In genomic region chr3L:14801854-14802616, dm6 we compare ENCODE assay signal across 3 fruit fly cellular contexts.
TF ChIP-seq lines count a peak whose summit lies in the region.

Gene NHP2, minus strand, starts transcription at chr3L:14802168.

TF ChIP-seq in whole organism, adult, 20 proteins besides CTCF, POLR2A, EP300 and RAD21 (continued from another document):
- TF ChIP-seq CG11617 (GFP tag; optimal IDR thresholded peaks at IDR 0.05; lab: Kevin White, UChicago) (peak; percentile 72), kay (GFP tag; lab: Kevin White, UChicago; ENCODE audit: borderline replicate concordance) (no peak)

TF ChIP-seq in whole organism, embryonic, 481 proteins besides CTCF, POLR2A, EP300 and RAD21 (continued from another document and continues in another):
- TF ChIP-seq CG8478 (optimal IDR thresholded peaks at IDR 0.05; lab: Kevin White, UChicago) (no peak), Rfx (GFP tag; IDR thresholded peaks at IDR 0.05; lab: Robert Waterston, UW) (peak; percentile 90), Dip2 (GFP tag; IDR thresholded peaks at IDR 0.05; lab: Robert Waterston, UW) (no peak), lab (GFP tag; optimal IDR thresholded peaks at IDR 0.05; lab: Kevin White, UChicago) (no peak), Drgx (GFP tag; IDR thresholded peaks at IDR 0.05; lab: Robert Waterston, UW) (peak; percentile 80), jing (GFP tag; optimal IDR thresholded peaks at IDR 0.05; lab: Kevin White, UChicago) (peak; percentile 62), CG16863 (GFP tag; optimal IDR thresholded peaks at IDR 0.05; lab: Kevin White, UChicago) (peak; percentile 33), chinmo (GFP tag; IDR thresholded peaks at IDR 0.05; lab: Robert Waterston, UW; ENCODE audit: partially characterized antibody) (0 out of 4 replicates have a peak, but pooled peaks have one; percentile 63), disco-r (GFP tag; optimal IDR thresholded peaks at IDR 0.05; lab: Kevin White, UChicago) (no peak), dmrt99B (tag; optimal IDR thresholded peaks at IDR 0.05; lab: Kevin White, UChicago) (no peak), Dip3 (GFP tag; optimal IDR thresholded peaks at IDR 0.05; lab: Kevin White, UChicago) (peak; percentile 50), CG17359 (tag; optimal IDR thresholded peaks at IDR 0.05; lab: Kevin White, UChicago) (peak; percentile 83), CG15514 (GFP tag; optimal IDR thresholded peaks at IDR 0.05; lab: Kevin White, UChicago) (peak; percentile 82), Ravus (GFP tag; IDR thresholded peaks at IDR 0.05; lab: Robert Waterston, UW) (peak; percentile 29), Pdp1 (GFP tag; optimal IDR thresholded peaks at IDR 0.05; lab: Kevin White, UChicago) (peak in 1 of 2 experiments; percentile 65), gcm (GFP tag; optimal IDR thresholded peaks at IDR 0.05; lab: Kevin White, UChicago) (peak; percentile 86), CG33557 (GFP tag; optimal IDR thresholded peaks at IDR 0.05; lab: Kevin White, UChicago) (peak; percentile 49), tx (GFP tag; optimal IDR thresholded peaks at IDR 0.05; lab: Kevin White, UChicago) (peak; percentile 16), HmgZ (tag; optimal IDR thresholded peaks at IDR 0.05; lab: Kevin White, UChicago) (peak; percentile 85), dan (GFP tag; IDR thresholded peaks at IDR 0.05; lab: Robert Waterston, UW) (no peak), CG10147 (GFP tag; optimal IDR thresholded peaks at IDR 0.05; lab: Kevin White, UChicago) (peak; percentile 81), CG4730 (GFP tag; IDR thresholded peaks at IDR 0.05; lab: Robert Waterston, UW) (peak; percentile 49), amos (GFP tag; IDR thresholded peaks at IDR 0.05; lab: Robert Waterston, UW; ENCODE audit: partially characterized antibody) (peak; percentile 17; the same call in 1 of the 2 replicates), Gsc (GFP tag; IDR thresholded peaks at IDR 0.05; lab: Robert Waterston, UW) (no peak), kah (GFP tag; optimal IDR thresholded peaks at IDR 0.05; lab: Kevin White, UChicago) (peak; percentile 76), hb (GFP tag; IDR thresholded peaks at IDR 0.05; lab: Robert Waterston, UW; ENCODE audit: partially characterized antibody) (no peak), zfh1 (GFP tag; IDR thresholded peaks at IDR 0.05; lab: Robert Waterston, UW) (peak; percentile 79), Atf3 (GFP tag; optimal IDR thresholded peaks at IDR 0.05; lab: Kevin White, UChicago) (peak; percentile 47), CG5245 (GFP tag; optimal IDR thresholded peaks at IDR 0.05; lab: Kevin White, UChicago) (peak; percentile 78), B-H1 (GFP tag; IDR thresholded peaks at IDR 0.05; lab: Robert Waterston, UW) (peak; percentile 72), schlank (tag; optimal IDR thresholded peaks at IDR 0.05; lab: Kevin White, UChicago) (peak; percentile 9), Eip74EF (GFP tag; optimal IDR thresholded peaks at IDR 0.05; lab: Kevin White, UChicago) (no peak), CG1233 (GFP tag; optimal IDR thresholded peaks at IDR 0.05; lab: Kevin White, UChicago) (peak; percentile 81), CG4707 (GFP tag; optimal IDR thresholded peaks at IDR 0.05; lab: Kevin White, UChicago) (peak; percentile 79), CG8089 (GFP tag; optimal IDR thresholded peaks at IDR 0.05; lab: Kevin White, UChicago) (peak; percentile 34), Adf1 (GFP tag; IDR thresholded peaks at IDR 0.05; lab: Robert Waterston, UW) (peak; percentile 57), bsh (GFP tag; optimal IDR thresholded peaks at IDR 0.05; lab: Kevin White, UChicago) (peak; percentile 70 to 84), ind (GFP tag; optimal IDR thresholded peaks at IDR 0.05; lab: Kevin White, UChicago) (peak; percentile 81), unc-4 (GFP tag; IDR thresholded peaks at IDR 0.05; lab: Robert Waterston, UW; ENCODE audit: partially characterized antibody) (peak; percentile 34), lov (optimal IDR thresholded peaks at IDR 0.05; lab: Kevin White, UChicago) (no peak), lov (GFP tag; IDR thresholded peaks at IDR 0.05; lab: Robert Waterston, UW) (peak; percentile 84), CG14050 (GFP tag; IDR thresholded peaks at IDR 0.05; lab: Robert Waterston, UW) (peak; percentile 76), jumu (GFP tag; optimal IDR thresholded peaks at IDR 0.05; lab: Kevin White, UChicago) (no peak), H2.0 (GFP tag; IDR thresholded peaks at IDR 0.05; lab: Robert Waterston, UW) (peak; percentile 63), abd-A (tag; optimal IDR thresholded peaks at IDR 0.05; lab: Kevin White, UChicago) (no peak), sug (tag; optimal IDR thresholded peaks at IDR 0.05; lab: Kevin White, UChicago) (no peak), Oaz (GFP tag; IDR thresholded peaks at IDR 0.05; lab: Robert Waterston, UW) (peak; percentile 68), eve (GFP tag; optimal IDR thresholded peaks at IDR 0.05; lab: Kevin White, UChicago) (no peak), CG2199 (GFP tag; IDR thresholded peaks at IDR 0.05; lab: Robert Waterston, UW) (0 out of 3 replicates have a peak, but pooled peaks have one; percentile 33), CG9817 (tag; optimal IDR thresholded peaks at IDR 0.05; lab: Kevin White, UChicago) (peak; percentile 80), insv (GFP tag; optimal IDR thresholded peaks at IDR 0.05; lab: Kevin White, UChicago) (peak in 1 of 2 experiments; percentile 57), CG10462 (GFP tag; optimal IDR thresholded peaks at IDR 0.05; lab: Kevin White, UChicago) (peak; percentile 62), Hmr (GFP tag; optimal IDR thresholded peaks at IDR 0.05; lab: Kevin White, UChicago) (peak; percentile 91), CG32772 (GFP tag; IDR thresholded peaks at IDR 0.05; lab: Robert Waterston, UW) (peak; percentile 69), CG12659 (GFP tag; optimal IDR thresholded peaks at IDR 0.05; lab: Kevin White, UChicago) (peak; percentile 89), CG9437 (GFP tag; optimal IDR thresholded peaks at IDR 0.05; lab: Kevin White, UChicago) (peak; percentile 74), YL-1 (GFP tag; optimal IDR thresholded peaks at IDR 0.05; lab: Kevin White, UChicago) (peak; percentile 95), E2f2 (GFP tag; IDR thresholded peaks at IDR 0.05; lab: Robert Waterston, UW) (peak; percentile 68), gt (GFP tag; IDR thresholded peaks at IDR 0.05; lab: Robert Waterston, UW) (0 out of 2 replicates have a peak, but pooled peaks have one; percentile 15), CG7987 (GFP tag; optimal IDR thresholded peaks at IDR 0.05; lab: Kevin White, UChicago) (peak; percentile 31), Oli (tag; optimal IDR thresholded peaks at IDR 0.05; lab: Kevin White, UChicago) (peak; percentile 74), Hr3 (GFP tag; optimal IDR thresholded peaks at IDR 0.05; lab: Kevin White, UChicago) (peak; percentile 82), CG11398 (GFP tag; optimal IDR thresholded peaks at IDR 0.05; lab: Kevin White, UChicago) (no peak), CG34422 (GFP tag; IDR thresholded peaks at IDR 0.05; lab: Robert Waterston, UW) (peak; percentile 83)

TF ChIP-seq in whole organism, prepupa, 60 proteins besides CTCF, POLR2A, EP300 and RAD21 (continued from another document):
- TF ChIP-seq CG6163 (GFP tag; IDR thresholded peaks at IDR 0.05; lab: Robert Waterston, UW) (peak; percentile 93; the same call in 2 of the 3 replicates), OdsH (GFP tag; optimal IDR thresholded peaks at IDR 0.05; lab: Kevin White, UChicago) (no peak), ss (GFP tag; optimal IDR thresholded peaks at IDR 0.05; lab: Kevin White, UChicago) (no peak), CG4318 (GFP tag; optimal IDR thresholded peaks at IDR 0.05; lab: Kevin White, UChicago) (peak; percentile 66), CG8319 (GFP tag; optimal IDR thresholded peaks at IDR 0.05; lab: Kevin White, UChicago) (peak; percentile 68), Sox15 (GFP tag; optimal IDR thresholded peaks at IDR 0.05; lab: Kevin White, UChicago) (peak; percentile 54), Ets96B (tag; optimal IDR thresholded peaks at IDR 0.05; lab: Kevin White, UChicago) (peak; percentile 80), Eip93F (GFP tag; optimal IDR thresholded peaks at IDR 0.05; lab: Kevin White, UChicago) (peak; percentile 60), Lpt (GFP tag; optimal IDR thresholded peaks at IDR 0.05; lab: Kevin White, UChicago) (peak; percentile 83), Smox (GFP tag; optimal IDR thresholded peaks at IDR 0.05; lab: Kevin White, UChicago) (no peak), CG9139 (GFP tag; optimal IDR thresholded peaks at IDR 0.05; lab: Kevin White, UChicago) (no peak), fd59A (GFP tag; optimal IDR thresholded peaks at IDR 0.05; lab: Kevin White, UChicago) (peak; percentile 70), Eip75B (GFP tag; optimal IDR thresholded peaks at IDR 0.05; lab: Kevin White, UChicago) (no peak), esn (GFP tag; optimal IDR thresholded peaks at IDR 0.05; lab: Kevin White, UChicago) (peak; percentile 85), CG10669 (GFP tag; optimal IDR thresholded peaks at IDR 0.05; lab: Kevin White, UChicago) (no peak), Gug (GFP tag; IDR thresholded peaks at IDR 0.05; lab: Robert Waterston, UW) (peak; percentile 68; the same call in 1 of the 2 replicates), topi (GFP tag; optimal IDR thresholded peaks at IDR 0.05; lab: Kevin White, UChicago) (no peak), Hr39 (GFP tag; optimal IDR thresholded peaks at IDR 0.05; lab: Kevin White, UChicago) (peak; percentile 78)
